Fruit fly (Drosophila melanogaster) whole organism, pupa: Measurements from ENCODE around the gene grn.
A peak's percentile ranks its signal among the peaks of the same experiment; 100 is the strongest.

Experiments
- CG15710 ChIP-seq: fragments of 200-800 bp; sonication (Bioruptor generic); optimal IDR thresholded peaks from 2 replicates; lab custom pipeline; 2018; ENCODE audit warnings: missing biosample characterization, mild to moderate bottlenecking, missing genetic modification characterization, moderate library complexity
- CG17806 ChIP-seq: fragments of 200-800 bp; sonication (Bioruptor generic); optimal IDR thresholded peaks from 2 replicates; lab custom pipeline; 2018; ENCODE audit warnings: missing biosample characterization, mild to moderate bottlenecking, missing genetic modification characterization, moderate library complexity
- CG34367 ChIP-seq: fragments of 200-800 bp; sonication (Bioruptor generic); optimal IDR thresholded peaks from 2 replicates; lab custom pipeline; 2018; ENCODE audit warnings: missing biosample characterization, mild to moderate bottlenecking, missing genetic modification characterization
- CG8159 ChIP-seq: fragments of 200-800 bp; sonication (Bioruptor generic); optimal IDR thresholded peaks from 3 replicates; lab custom pipeline; 2018; ENCODE audit warnings: missing biosample characterization, mild to moderate bottlenecking, missing genetic modification characterization, moderate library complexity
- D1 ChIP-seq: fragments of 200-800 bp; sonication (Bioruptor generic); optimal IDR thresholded peaks from 2 replicates; lab custom pipeline; 2018; ENCODE audit warnings: missing biosample characterization, mild to moderate bottlenecking, missing genetic modification characterization, moderate library complexity
- EcR ChIP-seq: fragments of 200-800 bp; sonication (Bioruptor generic); optimal IDR thresholded peaks from 3 replicates; lab custom pipeline; 2019; ENCODE audit warnings: missing biosample characterization, missing genetic modification characterization, mild to moderate bottlenecking, moderate library complexity, missing genetic modification reagents
- Pif1B ChIP-seq: fragments of 200-800 bp; sonication (Bioruptor generic); optimal IDR thresholded peaks from 3 replicates; lab custom pipeline; 2016; ENCODE audit warnings: missing biosample characterization, missing genetic modification characterization
- rn ChIP-seq: fragments of 200-800 bp; sonication (Bioruptor generic); IDR thresholded peaks from 2 replicates; pipeline ENCODE4 v1.3.6; 2022; ENCODE audit warnings: missing biosample characterization, missing genetic modification characterization

DNA sequence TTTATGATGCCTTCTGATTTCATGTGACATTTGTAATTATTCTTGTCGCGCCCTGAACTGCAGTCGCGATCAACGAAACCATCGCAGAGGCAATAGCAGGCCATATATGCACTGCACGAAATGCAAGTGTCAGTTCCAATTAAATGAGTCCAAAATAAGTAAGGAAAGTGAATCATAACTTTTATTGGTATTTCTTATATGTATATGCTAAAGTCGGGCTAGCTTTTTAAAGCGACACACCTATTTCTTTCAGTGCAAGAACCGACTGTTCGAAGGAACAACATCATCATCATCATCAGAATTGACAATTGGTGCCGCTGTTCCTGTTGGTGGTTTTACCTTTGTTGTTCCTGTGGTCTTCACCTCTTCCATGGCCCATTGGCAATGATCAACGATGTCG is 15.9 kb upstream of the grn start:
- TF ChIP-seq D1 (no peak), CG34367 (tag; lab: Kevin White, UChicago) (peak; percentile 38), EcR (GFP tag; lab: Kevin White, UChicago) (no peak), Pif1B (no peak), rn (GFP tag; lab: Robert Waterston, UW) (no peak), CG8159 (tag; lab: Kevin White, UChicago) (peak; percentile 50), CG15710 (tag; lab: Kevin White, UChicago) (peak; percentile 50), CG17806 (peak; percentile 48)
